Worm (Caenorhabditis elegans) whole organism, late embryonic: ENCODE measurements around the gene etc-1.

Source experiments
- ama-1 ChIP-seq: fragments of 150-350 bp; optimal IDR thresholded peaks from 2 replicates; lab custom pipeline; 2014
- ceh-14 ChIP-seq: sonication (generic microtip); optimal IDR thresholded peaks from 2 replicates; lab custom pipeline; 2016; ENCODE audit warnings: missing genotype, missing genetic modification characterization, missing compliant biosample characterization
- fkh-10 ChIP-seq: fragments of 150-350 bp; optimal IDR thresholded peaks from 2 replicates; lab custom pipeline; 2014; ENCODE audit warnings: missing biosample characterization, missing genetic modification reagents, missing genetic modification characterization

- TF ChIP-seq fkh-10 (GFP tag; lab: Kevin White, UChicago) (no peak), ama-1 (lab: Kevin White, UChicago) (no peak), ceh-14 (tag; lab: Kevin White, UChicago) (no peak)
Measured at ce11 chrII:8650644-8651159, 13.9 kb upstream of the etc-1 start, which contains the start of gene pyr-1.
